Worm (Caenorhabditis elegans) whole organism, young adult: ENCODE measurements around the gene srh-7.
A peak's percentile ranks its signal among the peaks of the same experiment; 100 is the strongest.

Experiments used
- B0019.2 ChIP-seq: fragments of 200-800 bp; sonication (Bioruptor generic); conservative IDR thresholded peaks from 2 replicates; pipeline ENCODE4 v1.3.6; 2022; ENCODE audit warnings: missing genetic modification reagents, missing genetic modification characterization, missing compliant biosample characterization
- D2030.7 ChIP-seq: fragments of 200-800 bp; sonication (Bioruptor generic); IDR thresholded peaks from 2 replicates; pipeline ENCODE4 v1.3.6; 2022; ENCODE audit warnings: missing genetic modification reagents, missing genetic modification characterization, missing compliant biosample characterization
- F37B4.10 ChIP-seq: fragments of 200-800 bp; sonication (Bioruptor generic); IDR thresholded peaks from 2 replicates; pipeline ENCODE4 v1.3.6; 2022; ENCODE audit warnings: missing genetic modification characterization, missing compliant biosample characterization
- K12H6.12 ChIP-seq: fragments of 200-800 bp; sonication (Bioruptor generic); optimal IDR thresholded peaks from 2 replicates; lab custom pipeline; 2018; ENCODE audit warnings: mild to moderate bottlenecking, missing genetic modification characterization, missing compliant biosample characterization
- akir-1 ChIP-seq: fragments of 200-800 bp; sonication (Bioruptor generic); optimal IDR thresholded peaks from 2 replicates; lab custom pipeline; 2018; ENCODE audit warnings: mild to moderate bottlenecking, missing genetic modification characterization, moderate library complexity, missing compliant biosample characterization
- ama-1 ChIP-seq, 3 experiments: fragments of 150-350 bp in 1 of 3; sonication (generic microtip) in 2 of 3; optimal IDR thresholded peaks; 2 replicates each; lab custom pipeline; 2014 to 2018; ENCODE audit warnings: missing biosample characterization in 2 of 3, missing genetic modification characterization in 2 of 3, missing genetic modification reagents in 2 of 3
- aptf-3 ChIP-seq: fragments of 200-800 bp; sonication (Bioruptor generic); IDR thresholded peaks from 2 replicates; pipeline ENCODE4 v1.3.6; 2022; ENCODE audit warnings: missing genetic modification characterization, missing compliant biosample characterization
- athp-1 ChIP-seq: sonication (generic microtip); optimal IDR thresholded peaks from 2 replicates; lab custom pipeline; 2017; ENCODE audit warnings: mild to moderate bottlenecking, missing genetic modification characterization, missing compliant biosample characterization
- attf-3 ChIP-seq: fragments of 200-800 bp; sonication (Bioruptor generic); conservative IDR thresholded peaks from 2 replicates; pipeline ENCODE4 v1.3.6; 2022; ENCODE audit warnings: missing genetic modification reagents, missing genetic modification characterization, missing compliant biosample characterization
- attf-5 ChIP-seq: fragments of 200-800 bp; sonication (Bioruptor generic); optimal IDR thresholded peaks from 2 replicates; lab custom pipeline; 2018; ENCODE audit warnings: mild to moderate bottlenecking, missing genetic modification characterization, missing compliant biosample characterization
- bed-1 ChIP-seq: fragments of 200-800 bp; sonication (Bioruptor generic); IDR thresholded peaks from 2 replicates; pipeline ENCODE4 v1.3.6; 2022; ENCODE audit warnings: missing genetic modification reagents, missing genetic modification characterization, missing compliant biosample characterization
- bed-2 ChIP-seq: fragments of 200-800 bp; sonication (Bioruptor generic); IDR thresholded peaks from 2 replicates; pipeline ENCODE4 v1.3.6; 2022; ENCODE audit warnings: missing genetic modification reagents, missing genetic modification characterization, missing compliant biosample characterization
- cebp-1 ChIP-seq, 2 experiments: fragments of 200-800 bp in 1 of 2; sonication (Bioruptor generic) in 1 of 2; sonication (generic microtip) in 1 of 2; IDR thresholded peaks in 1 of 2; optimal IDR thresholded peaks in 1 of 2; 2 replicates each; pipeline versions ENCODE4 v1.3.6 to Lab custom; 2017 to 2022; ENCODE audit warnings: missing compliant biosample characterization in 2 of 2, missing genetic modification characterization in 2 of 2, mild to moderate bottlenecking in 1 of 2, missing genetic modification reagents in 1 of 2, moderate library complexity in 1 of 2
- cebp-2 ChIP-seq: fragments of 200-800 bp; sonication (Bioruptor generic); IDR thresholded peaks from 2 replicates; pipeline ENCODE4 v1.3.6; 2022; ENCODE audit warnings: missing genetic modification characterization, missing compliant biosample characterization
- ceh-100 ChIP-seq: fragments of 200-800 bp; sonication (Bioruptor generic); IDR thresholded peaks from 2 replicates; pipeline ENCODE4 v1.3.6; 2022; ENCODE audit warnings: missing genetic modification reagents, missing genetic modification characterization, missing compliant biosample characterization
- chd-7 ChIP-seq: sonication (generic microtip); optimal IDR thresholded peaks from 2 replicates; lab custom pipeline; 2016; ENCODE audit warnings: mild to moderate bottlenecking, missing genetic modification characterization, moderate library complexity, missing compliant biosample characterization
- dpff-1 ChIP-seq: sonication (generic microtip); optimal IDR thresholded peaks from 2 replicates; lab custom pipeline; 2017; ENCODE audit warnings: mild to moderate bottlenecking, missing genetic modification characterization, missing compliant biosample characterization
- egl-44 ChIP-seq: fragments of 200-800 bp; sonication (Bioruptor generic); IDR thresholded peaks from 2 replicates; pipeline ENCODE4 v1.3.6; 2022; ENCODE audit warnings: missing genetic modification reagents, missing genetic modification characterization, missing compliant biosample characterization
- hlh-12 ChIP-seq: sonication (generic microtip); optimal IDR thresholded peaks from 2 replicates; lab custom pipeline; 2016; ENCODE audit warnings: missing genetic modification characterization, missing compliant biosample characterization
- lin-26 ChIP-seq: fragments of 200-800 bp; sonication (Bioruptor generic); IDR thresholded peaks from 2 replicates; pipeline ENCODE4 v1.3.6; 2022; ENCODE audit warnings: missing genetic modification reagents, missing genetic modification characterization, missing compliant biosample characterization
- lin-40 ChIP-seq: sonication (generic microtip); optimal IDR thresholded peaks from 2 replicates; lab custom pipeline; 2016; ENCODE audit warnings: missing genetic modification characterization, mild to moderate bottlenecking, missing compliant biosample characterization, missing genotype, missing genetic modification reagents
- lsy-27 ChIP-seq: sonication (generic microtip); optimal IDR thresholded peaks from 2 replicates; lab custom pipeline; 2017; ENCODE audit warnings: missing genetic modification characterization, mild to moderate bottlenecking, missing compliant biosample characterization, antibody characterized with exemption, missing genotype, borderline replicate concordance; ENCODE audit not compliant: insufficient read depth
- madf-3 ChIP-seq: fragments of 200-800 bp; sonication (Bioruptor generic); IDR thresholded peaks from 2 replicates; pipeline ENCODE4 v1.3.6; 2022; ENCODE audit warnings: missing genetic modification reagents, missing genetic modification characterization, missing compliant biosample characterization
- madf-6 ChIP-seq: fragments of 200-800 bp; sonication (Bioruptor generic); IDR thresholded peaks from 2 replicates; pipeline ENCODE4 v1.3.6; 2022; ENCODE audit warnings: missing genetic modification reagents, missing genetic modification characterization, missing compliant biosample characterization
- mcd-1 ChIP-seq: fragments of 200-800 bp; sonication (Bioruptor generic); IDR thresholded peaks from 2 replicates; pipeline ENCODE4 v1.3.6; 2022; ENCODE audit warnings: missing genetic modification reagents, missing genetic modification characterization, missing compliant biosample characterization
- mel-28 ChIP-seq: sonication (generic microtip); optimal IDR thresholded peaks from 2 replicates; lab custom pipeline; 2016; ENCODE audit warnings: borderline replicate concordance, mild to moderate bottlenecking, missing genetic modification characterization, missing compliant biosample characterization
- nfya-1 ChIP-seq: sonication (generic microtip); optimal IDR thresholded peaks from 2 replicates; lab custom pipeline; 2017; ENCODE audit warnings: antibody characterized with exemption, missing compliant biosample characterization, missing genetic modification characterization, borderline replicate concordance; ENCODE audit not compliant: insufficient read depth
- nhr-120 ChIP-seq: fragments of 200-800 bp; sonication (Bioruptor generic); IDR thresholded peaks from 2 replicates; pipeline ENCODE4 v1.3.6; 2022; ENCODE audit warnings: missing genetic modification characterization, missing compliant biosample characterization
- nhr-80 ChIP-seq: sonication (generic microtip); optimal IDR thresholded peaks from 2 replicates; lab custom pipeline; 2016; ENCODE audit warnings: missing genetic modification characterization, missing compliant biosample characterization
- pbrm-1 ChIP-seq: fragments of 200-800 bp; sonication (Bioruptor generic); IDR thresholded peaks from 2 replicates; pipeline ENCODE4 v1.3.6; 2022; ENCODE audit warnings: missing genetic modification reagents, missing genetic modification characterization, missing compliant biosample characterization
- pha-4 ChIP-seq: fragments of 150-350 bp; sonication (generic microtip); optimal IDR thresholded peaks from 2 replicates; lab custom pipeline; 2014; ENCODE audit warnings: missing biosample characterization, missing genetic modification reagents, missing genetic modification characterization
- rcor-1 ChIP-seq: fragments of 200-800 bp; sonication (Bioruptor generic); IDR thresholded peaks from 2 replicates; pipeline ENCODE4 v1.3.6; 2022; ENCODE audit warnings: missing genetic modification reagents, missing genetic modification characterization, missing compliant biosample characterization
- repo-1 ChIP-seq: sonication (generic microtip); optimal IDR thresholded peaks from 2 replicates; lab custom pipeline; 2017; ENCODE audit warnings: mild to moderate bottlenecking, missing genetic modification characterization, missing compliant biosample characterization
- snpc-1.1 ChIP-seq: sonication (generic microtip); optimal IDR thresholded peaks from 2 replicates; lab custom pipeline; 2017; ENCODE audit warnings: missing genetic modification characterization, mild to moderate bottlenecking, missing compliant biosample characterization, antibody characterized with exemption, moderate library complexity, missing genotype, missing genetic modification reagents; ENCODE audit not compliant: insufficient read depth
- tbx-9 ChIP-seq: sonication (generic microtip); optimal IDR thresholded peaks from 2 replicates; lab custom pipeline; 2016; ENCODE audit warnings: borderline replicate concordance, missing genetic modification characterization, inconsistent platforms, missing compliant biosample characterization
- unc-62 ChIP-seq: fragments of 150-350 bp; optimal IDR thresholded peaks from 2 replicates; lab custom pipeline; 2014; ENCODE audit warnings: missing biosample characterization, missing genetic modification reagents, missing genetic modification characterization
- xnd-1 ChIP-seq: sonication (generic microtip); optimal IDR thresholded peaks from 2 replicates; lab custom pipeline; 2016; ENCODE audit warnings: missing genotype, missing genetic modification reagents, missing genetic modification characterization, missing compliant biosample characterization
- ztf-25 ChIP-seq: fragments of 200-800 bp; sonication (Bioruptor generic); IDR thresholded peaks from 2 replicates; pipeline ENCODE4 v1.3.6; 2022; ENCODE audit warnings: missing genetic modification reagents, missing genetic modification characterization, missing compliant biosample characterization
- ztf-28 ChIP-seq: fragments of 200-800 bp; sonication (Bioruptor generic); IDR thresholded peaks from 2 replicates; pipeline ENCODE4 v1.3.6; 2022; ENCODE audit warnings: missing genetic modification reagents, missing genetic modification characterization, missing compliant biosample characterization
- ztf-3 ChIP-seq: fragments of 200-800 bp; sonication (Bioruptor generic); optimal IDR thresholded peaks from 2 replicates; lab custom pipeline; 2018; ENCODE audit warnings: mild to moderate bottlenecking, missing genetic modification characterization, missing compliant biosample characterization

srh-7 gene

ce11 chrV:4041853-4042424, 33.9 kb downstream of the srh-7 start, which contains the start of the genes C49G7.10 and irg-2:
TSS of gene C49G7.10 (minus strand) at chrV:4042021.
TSS of gene irg-2 (plus strand) at chrV:4042181.
- TF ChIP-seq pha-4 (tag; lab: Kevin White, UChicago) (no peak), lin-26 (GFP tag; lab: Robert Waterston, UW) (no peak), snpc-1.1 (no peak), madf-3 (GFP tag; lab: Robert Waterston, UW) (no peak), cebp-1 (GFP tag; IDR thresholded peaks at IDR 0.05; lab: Robert Waterston, UW) (peak; percentile 98), cebp-1 (tag; optimal IDR thresholded peaks at IDR 0.05; lab: Kevin White, UChicago) (peak; percentile 100), cebp-2 (peak; percentile 85; the same call in 1 of the 2 replicates), athp-1 (tag; lab: Kevin White, UChicago) (no peak), lsy-27 (no peak), ztf-3 (GFP tag; lab: Kevin White, UChicago) (no peak), lin-40 (tag; lab: Kevin White, UChicago) (no peak), attf-3 (no peak), nhr-80 (tag; lab: Kevin White, UChicago) (peak; percentile 30), bed-2 (GFP tag; lab: Robert Waterston, UW) (no peak), akir-1 (GFP tag; lab: Kevin White, UChicago) (no peak), repo-1 (tag; lab: Kevin White, UChicago) (no peak), attf-5 (peak; percentile 35), aptf-3 (GFP tag; lab: Robert Waterston, UW) (no peak), rcor-1 (GFP tag; lab: Robert Waterston, UW) (no peak), nfya-1 (tag; lab: Kevin White, UChicago) (no peak), ztf-25 (no peak), B0019.2 (GFP tag; lab: Robert Waterston, UW) (no peak), xnd-1 (no peak), tbx-9 (no peak), mcd-1 (GFP tag; lab: Robert Waterston, UW) (no peak), ztf-28 (GFP tag; lab: Robert Waterston, UW) (no peak), chd-7 (tag; lab: Kevin White, UChicago) (no peak), madf-6 (GFP tag; lab: Robert Waterston, UW) (no peak), mel-28 (no peak), nhr-120 (GFP tag; lab: Robert Waterston, UW) (no peak), unc-62 (GFP tag; lab: Kevin White, UChicago) (peak; percentile 51), dpff-1 (tag; lab: Kevin White, UChicago) (no peak), ama-1 (optimal IDR thresholded peaks at IDR 0.05; lab: Kevin White, UChicago) (no peak), ama-1 (GFP tag; optimal IDR thresholded peaks at IDR 0.05; lab: Kevin White, UChicago) (no peak)

- TF ChIP-seq egl-44 (GFP tag; lab: Robert Waterston, UW) (no peak), ztf-3 (GFP tag; lab: Kevin White, UChicago) (no peak), F37B4.10 (GFP tag; lab: Robert Waterston, UW) (0 out of 2 replicates have a peak, but pooled peaks have one; percentile 52)
These were observed 35.6 kb downstream of the srh-7 start, which contains the start of gene phat-3 for ce11 chrV:4043632-4044031. TSS of gene phat-3 (plus strand) at chrV:4043932.

- no peak for TF ChIP-seq mel-28
- TF ChIP-seq ceh-100 (GFP tag; lab: Robert Waterston, UW) = no peak
- TF ChIP-seq bed-1 (GFP tag; lab: Robert Waterston, UW) = no peak
- no peak for TF ChIP-seq pbrm-1 (GFP tag; lab: Robert Waterston, UW)
- no peak for TF ChIP-seq K12H6.12
- TF ChIP-seq hlh-12 = no peak
- no peak for TF ChIP-seq D2030.7
These were observed 38.1 kb downstream of the srh-7 start, which contains the start of gene phat-7 for ce11 chrV:4046122-4046521. TSS of gene phat-7 (plus strand) at chrV:4046422.
